Worm (Caenorhabditis elegans): ENCODE data around the gene srh-70.

DNA sequence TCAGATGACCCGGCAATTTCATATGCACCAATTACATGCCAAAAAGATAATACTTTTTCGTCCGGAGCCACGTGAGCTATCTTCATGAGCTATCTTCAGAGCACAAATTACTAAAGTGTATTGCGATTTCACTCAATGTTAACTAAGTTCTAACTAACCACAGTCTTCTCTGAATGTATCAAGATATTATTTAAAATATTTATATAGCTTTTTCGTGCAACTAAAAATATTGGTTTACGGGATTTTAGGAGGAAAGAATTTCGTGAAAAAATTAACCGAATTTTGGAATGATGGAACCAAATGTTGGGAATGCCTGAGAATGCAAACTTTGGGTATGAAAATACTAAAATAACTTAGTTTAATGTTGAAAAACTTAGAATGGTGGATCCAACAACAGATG lies 28.9 kb upstream of the srh-70 start, which contains the start of gene F49C5.16:
- no peak for TF ChIP-seq dao-5 (tag; optimal IDR thresholded peaks at IDR 0.05)
- no peak for TF ChIP-seq W03F9.2 (tag; optimal IDR thresholded peaks at IDR 0.05)
- no peak for TF ChIP-seq him-1 (tag; optimal IDR thresholded peaks at IDR 0.05)
